Fruit fly (Drosophila melanogaster) whole organism, wandering third instar larva: ENCODE data around the gene Hnf4.
A peak's percentile ranks its signal among the peaks of the same experiment; 100 is the strongest.

ENCODE experiments used
- Abd-B ChIP-seq: fragments of >200 bp; optimal IDR thresholded peaks from 2 replicates; lab custom pipeline; 2017; ENCODE audit warnings: missing biosample characterization, missing genetic modification characterization
- CG32264 ChIP-seq: fragments of 200-800 bp; sonication (Bioruptor generic); optimal IDR thresholded peaks from 2 replicates; lab custom pipeline; 2016; ENCODE audit warnings: missing biosample characterization, missing genetic modification characterization
- CG9705 ChIP-seq: fragments of 200-800 bp; sonication (Bioruptor generic); optimal IDR thresholded peaks from 2 replicates; lab custom pipeline; 2018; ENCODE audit warnings: missing biosample characterization, mild to moderate bottlenecking, missing genetic modification characterization
- CrebA ChIP-seq: fragments of 200-800 bp; sonication (Bioruptor generic); optimal IDR thresholded peaks from 2 replicates; lab custom pipeline; 2016; ENCODE audit warnings: missing biosample characterization, mild to moderate bottlenecking, missing genetic modification characterization, borderline replicate concordance
- Dfd ChIP-seq: fragments of >200 bp; optimal IDR thresholded peaks from 2 replicates; lab custom pipeline; 2017; ENCODE audit warnings: missing biosample characterization, missing genetic modification characterization
- Dif ChIP-seq: fragments of 200-275, 200-300 bp; sonication (Bioruptor generic); optimal IDR thresholded peaks from 2 replicates; lab custom pipeline; 2018; ENCODE audit warnings: missing biosample characterization, missing genetic modification characterization; ENCODE audit not compliant: partially characterized antibody
- GATAd ChIP-seq: sonication (Bioruptor generic); optimal IDR thresholded peaks from 2 replicates; lab custom pipeline; 2016; ENCODE audit warnings: missing biosample characterization, missing genetic modification characterization
- HLH106 ChIP-seq: fragments of 200-800 bp; optimal IDR thresholded peaks from 3 replicates; lab custom pipeline; 2019; ENCODE audit warnings: missing biosample characterization, mild to moderate bottlenecking, missing genetic modification characterization, moderate library complexity
- Hnf4 ChIP-seq: fragments of 200-800 bp; sonication (Bioruptor generic); optimal IDR thresholded peaks from 2 replicates; lab custom pipeline; 2016; ENCODE audit warnings: missing biosample characterization, mild to moderate bottlenecking, missing genetic modification characterization
- Hr78 ChIP-seq: fragments of >200 bp; optimal IDR thresholded peaks from 2 replicates; lab custom pipeline; 2017; ENCODE audit warnings: missing biosample characterization, missing genetic modification characterization
- Hr83 ChIP-seq: fragments of 200-300 bp; sonication (Bioruptor generic); optimal IDR thresholded peaks from 2 replicates; lab custom pipeline; 2016; ENCODE audit warnings: missing biosample characterization, mild to moderate bottlenecking, missing genetic modification characterization, moderate library complexity; ENCODE audit not compliant: poor library complexity, severe bottlenecking
- Jra ChIP-seq: sonication (Bioruptor generic); optimal IDR thresholded peaks from 2 replicates; lab custom pipeline; 2016; ENCODE audit warnings: missing biosample characterization, missing genetic modification characterization
- Mio ChIP-seq: sonication (Bioruptor generic); optimal IDR thresholded peaks from 2 replicates; lab custom pipeline; 2016; ENCODE audit warnings: missing biosample characterization, missing genetic modification characterization
- Myc ChIP-seq: fragments of >200 bp; optimal IDR thresholded peaks from 2 replicates; lab custom pipeline; 2017
- N ChIP-seq: fragments of >200 bp; optimal IDR thresholded peaks from 2 replicates; lab custom pipeline; 2018; ENCODE audit warnings: missing biosample characterization, missing external identifiers, missing genetic modification characterization
- OdsH ChIP-seq: fragments of 200-800 bp; sonication (Bioruptor generic); optimal IDR thresholded peaks from 2 replicates; lab custom pipeline; 2016; ENCODE audit warnings: missing biosample characterization, mild to moderate bottlenecking, missing genetic modification characterization
- Rel ChIP-seq, 2 experiments: fragments of 200-800 bp; sonication (Bioruptor generic) in 1 of 2; optimal IDR thresholded peaks; 2 replicates in 1 of 2; 3 replicates in 1 of 2; lab custom pipeline; 2016 to 2019; ENCODE audit warnings: mild to moderate bottlenecking in 2 of 2, missing biosample characterization in 2 of 2, missing genetic modification characterization in 2 of 2, moderate library complexity in 1 of 2
- Sp1 ChIP-seq: fragments of 200-800 bp; sonication (Bioruptor generic); optimal IDR thresholded peaks from 3 replicates; lab custom pipeline; 2019; ENCODE audit warnings: missing biosample characterization, mild to moderate bottlenecking, missing genetic modification characterization, moderate library complexity
- Vsx2 ChIP-seq: fragments of 200-300, 225-300 bp; sonication (Bioruptor generic); optimal IDR thresholded peaks from 2 replicates; lab custom pipeline; 2018; ENCODE audit warnings: missing biosample characterization, missing genetic modification characterization; ENCODE audit not compliant: partially characterized antibody
- br ChIP-seq: fragments of 200-800 bp; sonication (Bioruptor generic); optimal IDR thresholded peaks from 2 replicates; lab custom pipeline; 2016; ENCODE audit warnings: missing biosample characterization, missing genetic modification characterization
- brk ChIP-seq: fragments of 200-800 bp; sonication (Bioruptor generic); optimal IDR thresholded peaks from 2 replicates; lab custom pipeline; 2016; ENCODE audit warnings: missing biosample characterization, mild to moderate bottlenecking, missing genetic modification characterization
- dl ChIP-seq, 2 experiments: fragments of 175-275, 200-275 bp in 1 of 2; fragments of 200-275 bp in 1 of 2; sonication (Bioruptor generic); optimal IDR thresholded peaks; lab custom pipeline; 2018; ENCODE audit warnings: mild to moderate bottlenecking in 2 of 2, missing biosample characterization in 2 of 2, missing genetic modification characterization in 2 of 2, moderate library complexity in 2 of 2; ENCODE audit not compliant: partially characterized antibody in 2 of 2, insufficient read depth in 1 of 2
- dmrt93B ChIP-seq: fragments of 200-800 bp; sonication (Bioruptor generic); optimal IDR thresholded peaks from 2 replicates; lab custom pipeline; 2018; ENCODE audit warnings: missing biosample characterization, mild to moderate bottlenecking, missing genetic modification characterization
- dsf ChIP-seq: sonication (Bioruptor generic); optimal IDR thresholded peaks from 2 replicates; lab custom pipeline; 2016; ENCODE audit warnings: missing biosample characterization, missing genetic modification characterization, borderline replicate concordance
- ey ChIP-seq: fragments of 200-800 bp; sonication (Bioruptor generic); optimal IDR thresholded peaks from 2 replicates; lab custom pipeline; 2016; ENCODE audit warnings: missing biosample characterization, missing genetic modification characterization
- foxo ChIP-seq, 2 experiments: fragments of 200-800 bp; sonication (Bioruptor generic); optimal IDR thresholded peaks; 2 replicates in 1 of 2; 3 replicates in 1 of 2; lab custom pipeline; 2016 to 2017; ENCODE audit warnings: missing biosample characterization in 2 of 2, missing genetic modification characterization in 2 of 2
- fru ChIP-seq: fragments of 200-800 bp; sonication (Bioruptor generic); optimal IDR thresholded peaks from 3 replicates; lab custom pipeline; 2016; ENCODE audit warnings: missing biosample characterization, mild to moderate bottlenecking, missing genetic modification characterization
- h ChIP-seq: fragments of 200-800 bp; sonication (Bioruptor generic); optimal IDR thresholded peaks from 3 replicates; lab custom pipeline; 2016; ENCODE audit warnings: missing biosample characterization, mild to moderate bottlenecking, missing genetic modification characterization
- jim ChIP-seq: fragments of 175-275, 200-325 bp; sonication (Bioruptor generic); optimal IDR thresholded peaks from 2 replicates; lab custom pipeline; 2016; ENCODE audit warnings: missing biosample characterization, mild to moderate bottlenecking, missing genetic modification characterization
- lola ChIP-seq: fragments of >200 bp; optimal IDR thresholded peaks from 2 replicates; lab custom pipeline; 2017; ENCODE audit warnings: missing biosample characterization, missing genetic modification characterization
- pan ChIP-seq: fragments of >200 bp; optimal IDR thresholded peaks from 2 replicates; lab custom pipeline; 2017
- psq ChIP-seq: fragments of 200-800 bp; sonication (Bioruptor generic); optimal IDR thresholded peaks from 3 replicates; lab custom pipeline; 2017; ENCODE audit warnings: missing biosample characterization, mild to moderate bottlenecking, missing genetic modification characterization, moderate library complexity
- rgr ChIP-seq: fragments of 200-800 bp; sonication (Bioruptor generic); optimal IDR thresholded peaks from 3 replicates; lab custom pipeline; 2016; ENCODE audit warnings: missing biosample characterization, mild to moderate bottlenecking, missing genetic modification characterization
- sage ChIP-seq: fragments of 200-800 bp; sonication (Bioruptor generic); optimal IDR thresholded peaks from 2 replicates; lab custom pipeline; 2016; ENCODE audit warnings: missing biosample characterization, mild to moderate bottlenecking, missing genetic modification characterization
- sv ChIP-seq: fragments of 200-800 bp; sonication (Bioruptor generic); optimal IDR thresholded peaks from 3 replicates; lab custom pipeline; 2016; ENCODE audit warnings: missing biosample characterization, missing genetic modification characterization
- tai ChIP-seq: sonication (Bioruptor generic); optimal IDR thresholded peaks from 2 replicates; lab custom pipeline; 2016; ENCODE audit warnings: missing biosample characterization, missing genetic modification characterization
- usp ChIP-seq: fragments of >200 bp; optimal IDR thresholded peaks from 2 replicates; lab custom pipeline; 2017; ENCODE audit warnings: missing biosample characterization, missing genetic modification characterization
- woc ChIP-seq: sonication (Bioruptor generic); optimal IDR thresholded peaks from 2 replicates; lab custom pipeline; 2016; ENCODE audit warnings: missing biosample characterization, mild to moderate bottlenecking, missing genetic modification characterization

Gene Hnf4

DNA sequence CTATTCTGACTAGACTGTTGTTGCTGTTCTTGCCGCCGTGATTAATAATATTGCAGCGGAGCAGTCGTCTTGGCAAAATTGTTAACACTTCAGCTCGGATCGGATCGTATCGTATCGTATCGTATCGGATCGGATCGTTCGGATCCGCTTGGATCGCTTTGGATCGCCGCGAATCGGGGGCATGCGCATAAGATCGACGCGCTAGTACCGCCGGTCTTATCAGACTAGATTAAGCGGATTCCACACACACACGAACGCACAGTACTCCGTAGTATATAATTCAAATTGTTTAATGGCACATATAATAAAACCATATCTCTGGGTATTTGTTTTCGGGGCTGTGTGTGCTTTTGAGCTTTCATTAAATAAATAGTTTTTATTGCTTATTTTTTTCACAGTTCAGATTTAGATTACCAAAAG, 9.5 kb downstream of the Hnf4 start (continued):
- TF ChIP-seq Vsx2 (GFP tag; lab: Kevin White, UChicago) (peak; percentile 67), foxo (GFP tag; optimal IDR thresholded peaks at IDR 0.05; lab: Kevin White, UChicago) (no peak), dsf (no peak), sage (no peak), Dif (GFP tag; lab: Kevin White, UChicago) (peak; percentile 29), Myc (lab: Kevin White, UChicago) (no peak), Hnf4 (GFP tag; lab: Kevin White, UChicago) (no peak), h (GFP tag; lab: Kevin White, UChicago) (peak; percentile 52), dmrt93B (GFP tag; lab: Kevin White, UChicago) (no peak), jim (GFP tag; lab: Kevin White, UChicago) (no peak)

DNA sequence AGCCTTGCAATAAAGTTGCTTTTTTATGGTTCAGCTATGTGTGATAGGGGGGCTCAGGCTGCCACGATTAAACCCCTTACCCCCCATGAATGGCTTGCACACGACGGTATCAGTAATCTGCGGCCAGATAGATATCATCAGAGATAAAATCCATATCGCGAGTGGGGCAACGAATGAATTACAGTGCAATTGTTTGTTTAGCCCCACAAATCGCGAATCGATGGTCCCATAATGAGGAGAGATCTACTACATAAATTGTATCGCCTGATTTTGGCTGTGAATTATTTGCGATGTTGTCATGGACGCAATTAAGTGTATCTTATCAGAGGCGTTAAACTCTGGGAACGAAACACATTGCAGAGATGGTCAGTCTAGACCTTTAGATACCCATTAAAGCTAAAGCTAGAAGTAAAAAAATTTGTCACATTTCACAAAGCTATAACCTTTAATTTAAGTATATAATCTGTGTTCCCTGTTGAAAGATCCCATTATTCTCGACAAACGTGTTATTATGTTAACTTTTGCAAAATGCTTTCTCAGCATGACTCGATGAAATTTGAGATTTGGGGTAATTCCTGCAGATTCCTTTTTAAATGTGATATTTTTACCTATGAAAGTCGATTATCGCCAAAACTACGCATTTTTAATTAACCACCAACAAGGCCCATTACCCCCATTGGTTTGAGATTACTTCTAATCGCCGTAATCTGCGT, 11.3 kb downstream of the Hnf4 start:
- TF ChIP-seq dsf (no peak), Abd-B (no peak), CrebA (no peak), Rel (GFP tag; optimal IDR thresholded peaks at IDR 0.05; lab: Kevin White, UChicago) (no peak), Rel (tag; optimal IDR thresholded peaks at IDR 0.05; lab: Kevin White, UChicago) (peak; percentile 46), pan (lab: Kevin White, UChicago) (no peak), jim (GFP tag; lab: Kevin White, UChicago) (no peak), N (GFP tag; lab: Kevin White, UChicago) (no peak), CG9705 (no peak), dl (GFP tag; optimal IDR thresholded peaks at IDR 0.05; lab: Kevin White, UChicago; ENCODE audit: insufficient read depth in 1 of 2, partially characterized antibody in 2 of 2) (no peak), Mio (GFP tag; lab: Kevin White, UChicago) (no peak), dmrt93B (GFP tag; lab: Kevin White, UChicago) (no peak), Sp1 (GFP tag; lab: Kevin White, UChicago) (peak; percentile 37), fru (GFP tag; lab: Kevin White, UChicago) (no peak), woc (GFP tag; lab: Kevin White, UChicago) (no peak), usp (GFP tag; lab: Kevin White, UChicago) (no peak), CG32264 (no peak), Myc (lab: Kevin White, UChicago) (no peak), sage (no peak), Dif (GFP tag; lab: Kevin White, UChicago) (no peak), OdsH (GFP tag; lab: Kevin White, UChicago) (no peak), GATAd (no peak), rgr (no peak), brk (GFP tag; lab: Kevin White, UChicago) (no peak), Vsx2 (GFP tag; lab: Kevin White, UChicago) (no peak), tai (GFP tag; lab: Kevin White, UChicago) (no peak), lola (no peak), Hnf4 (GFP tag; lab: Kevin White, UChicago) (no peak), h (GFP tag; lab: Kevin White, UChicago) (peak; percentile 18), ey (peak; percentile 6), Hr83 (GFP tag; lab: Kevin White, UChicago) (no peak), Hr78 (no peak), Jra (GFP tag; lab: Kevin White, UChicago) (no peak), sv (GFP tag; lab: Kevin White, UChicago) (no peak), Dfd (GFP tag; lab: Kevin White, UChicago) (no peak), psq (peak; percentile 12), br (GFP tag; lab: Kevin White, UChicago) (peak; percentile 65), HLH106 (no peak), foxo (GFP tag; optimal IDR thresholded peaks at IDR 0.05; lab: Kevin White, UChicago) (peak in 1 of 2 experiments; percentile 37)
